Worm (Caenorhabditis elegans): ENCODE results near the gene F21D5.5.

- TF ChIP-seq lag-1 (GFP tag; IDR thresholded peaks at IDR 0.05) (no peak), snpc-4 (GFP tag; optimal IDR thresholded peaks at IDR 0.05) (no peak), snpc-4 (tag; optimal IDR thresholded peaks at IDR 0.05) (no peak), mel-28 (tag; optimal IDR thresholded peaks at IDR 0.05; ENCODE audit: borderline replicate concordance) (no peak), F39B2.1 (GFP tag; IDR thresholded peaks at IDR 0.05) (no peak), nfya-1 (tag; optimal IDR thresholded peaks at IDR 0.05; ENCODE audit: borderline replicate concordance, insufficient read depth) (no peak), madf-6 (GFP tag; IDR thresholded peaks at IDR 0.05) (no peak), F22D6.2 (tag; optimal IDR thresholded peaks at IDR 0.05) (no peak), lsl-1 (GFP tag; optimal IDR thresholded peaks at IDR 0.05) (no peak), nhr-27 (tag; optimal IDR thresholded peaks at IDR 0.05) (no peak), hmg-20 (GFP tag; IDR thresholded peaks at IDR 0.05) (no peak), lin-40 (tag; optimal IDR thresholded peaks at IDR 0.05) (no peak), F37B4.10 (GFP tag; IDR thresholded peaks at IDR 0.05) (no peak)
Observed at ce11 chrIV:8754727-8755126, 15.5 kb upstream of the F21D5.5 start, which contains the start of gene elli-1.

All from whole organism, young adult.